Worm (Caenorhabditis elegans): ENCODE data around the gene W05H5.1.

DNA sequence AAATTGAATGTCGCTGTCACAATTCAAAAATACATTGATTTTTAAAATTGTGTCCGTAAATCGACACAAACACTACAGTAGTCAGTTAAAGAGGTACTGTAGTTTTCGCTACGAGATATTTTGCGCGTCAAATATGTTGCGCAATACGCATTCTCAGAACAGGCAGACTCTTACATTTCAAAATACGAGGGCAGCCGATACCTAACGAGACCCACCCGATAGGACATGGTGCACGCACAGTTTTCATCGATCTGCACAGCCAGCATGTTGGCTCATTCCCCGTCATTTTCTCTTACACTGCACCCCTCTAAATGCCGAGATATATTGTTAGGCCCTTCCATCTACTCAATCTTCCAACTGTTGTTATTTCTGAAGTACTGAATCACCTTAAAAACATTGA is 17.7 kb upstream of the W05H5.1 start, which contains the start of gene F15A4.2:
- TF ChIP-seq jun-1 (tag; optimal IDR thresholded peaks at IDR 0.05) = no peak
- no peak for TF ChIP-seq nhr-111 (GFP tag; optimal IDR thresholded peaks at IDR 0.05)
